Fruit fly (Drosophila melanogaster) whole organism, embryonic: ENCODE results near the gene stnB.

ENCODE experiments used
- CG10979 ChIP-seq: fragments of 200-800 bp; sonication (Bioruptor generic); optimal IDR thresholded peaks from 2 replicates; lab custom pipeline; 2018; ENCODE audit warnings: missing biosample characterization, mild to moderate bottlenecking, missing genetic modification characterization, moderate library complexity
- CG11695 ChIP-seq: fragments of 200-800 bp; sonication (Bioruptor generic); IDR thresholded peaks from 3 replicates; pipeline ENCODE4 v1.3.6; 2022; ENCODE audit warnings: missing biosample characterization, missing genetic modification characterization
- CG12071 ChIP-seq: fragments of 200-800 bp; sonication (Bioruptor generic); optimal IDR thresholded peaks from 3 replicates; lab custom pipeline; 2018; ENCODE audit warnings: missing biosample characterization, mild to moderate bottlenecking, missing genetic modification characterization
- CG14014 ChIP-seq: fragments of 200-800 bp; sonication (Bioruptor generic); IDR thresholded peaks from 2 replicates; pipeline ENCODE4 v1.3.6; 2022; ENCODE audit warnings: missing biosample characterization, missing genetic modification characterization
- CG14667 ChIP-seq: fragments of 200-800 bp; sonication (Bioruptor generic); IDR thresholded peaks from 2 replicates; pipeline ENCODE4 v1.3.6; 2022; ENCODE audit warnings: missing biosample characterization, missing genetic modification characterization
- CG14860 ChIP-seq: fragments of 200-800 bp; sonication (Bioruptor generic); IDR thresholded peaks from 3 replicates; pipeline ENCODE4 v1.3.6; 2022; ENCODE audit warnings: missing biosample characterization, missing genetic modification characterization; ENCODE audit not compliant: partially characterized antibody
- CG15514 ChIP-seq: fragments of 200-800 bp; sonication (Bioruptor generic); optimal IDR thresholded peaks from 3 replicates; lab custom pipeline; 2017; ENCODE audit warnings: missing biosample characterization, missing genetic modification characterization, mild to moderate bottlenecking, moderate library complexity, missing genetic modification reagents
- CG1647 ChIP-seq: fragments of 200-800 bp; sonication (Bioruptor generic); optimal IDR thresholded peaks from 3 replicates; lab custom pipeline; 2016; ENCODE audit warnings: missing biosample characterization, missing genetic modification characterization
- CG16779 ChIP-seq: fragments of 200-800 bp; sonication (Bioruptor generic); IDR thresholded peaks from 2 replicates; pipeline ENCODE4 v1.3.6; 2022; ENCODE audit warnings: missing biosample characterization, missing genetic modification characterization
- CG30403 ChIP-seq: fragments of 200-800 bp; sonication (Bioruptor generic); optimal IDR thresholded peaks from 3 replicates; lab custom pipeline; 2016; ENCODE audit warnings: missing biosample characterization, missing genetic modification characterization
- CG32532 ChIP-seq: fragments of 200-800 bp; sonication (Bioruptor generic); IDR thresholded peaks from 2 replicates; pipeline ENCODE4 v1.3.6; 2022; ENCODE audit warnings: missing biosample characterization, missing genetic modification characterization
- CG4707 ChIP-seq: fragments of 200-800 bp; sonication (Bioruptor generic); optimal IDR thresholded peaks from 2 replicates; lab custom pipeline; 2018; ENCODE audit warnings: missing biosample characterization, mild to moderate bottlenecking, missing genetic modification characterization, moderate library complexity
- CG4854 ChIP-seq: fragments of 200-800 bp; sonication (Bioruptor generic); optimal IDR thresholded peaks from 2 replicates; lab custom pipeline; 2016; ENCODE audit warnings: missing biosample characterization, missing genetic modification characterization, inconsistent platforms
- CG7839 ChIP-seq: fragments of 200-800 bp; sonication (Bioruptor generic); optimal IDR thresholded peaks from 3 replicates; lab custom pipeline; 2018; ENCODE audit warnings: missing biosample characterization, mild to moderate bottlenecking, missing genetic modification characterization, moderate library complexity
- CG7928 ChIP-seq: fragments of 200-800 bp; sonication (Bioruptor generic); optimal IDR thresholded peaks from 2 replicates; lab custom pipeline; 2017; ENCODE audit warnings: missing biosample characterization, mild to moderate bottlenecking, missing genetic modification characterization
- CG8290 ChIP-seq, 3 experiments: fragments of 200-800 bp; sonication (Bioruptor generic); optimal IDR thresholded peaks; 2 replicates each; lab custom pipeline; 2016 to 2019; ENCODE audit warnings: missing biosample characterization in 3 of 3, missing genetic modification characterization in 3 of 3, mild to moderate bottlenecking in 2 of 3, moderate library complexity in 1 of 3
- CG9215 ChIP-seq: fragments of 200-800 bp; sonication (Bioruptor generic); IDR thresholded peaks from 2 replicates; pipeline ENCODE4 v1.3.6; 2022; ENCODE audit warnings: missing biosample characterization, missing genetic modification characterization
- CG9817 ChIP-seq: fragments of 200-800 bp; sonication (Bioruptor generic); optimal IDR thresholded peaks from 2 replicates; lab custom pipeline; 2018; ENCODE audit warnings: missing biosample characterization, mild to moderate bottlenecking, missing genetic modification characterization, moderate library complexity
- Camta ChIP-seq: fragments of 200-800 bp; sonication (Bioruptor generic); optimal IDR thresholded peaks from 2 replicates; lab custom pipeline; 2016; ENCODE audit warnings: missing biosample characterization, missing genetic modification characterization
- Drgx ChIP-seq: fragments of 200-800 bp; sonication (Bioruptor generic); IDR thresholded peaks from 2 replicates; pipeline ENCODE4 v1.3.6; 2022; ENCODE audit warnings: missing biosample characterization, missing genetic modification characterization
- Ets65A ChIP-seq: fragments of 200-800 bp; sonication (Bioruptor generic); peaks from one replicate; lab custom pipeline; 2016; ENCODE audit warnings: missing biosample characterization, missing genetic modification characterization
- Gug ChIP-seq: fragments of 200-800 bp; sonication (Bioruptor generic); IDR thresholded peaks from 4 replicates; pipeline ENCODE4 v1.3.6; 2022; ENCODE audit warnings: missing biosample characterization, missing genetic modification characterization
- HLHmδ ChIP-seq: fragments of 200-800 bp; sonication (Bioruptor generic); optimal IDR thresholded peaks from 2 replicates; lab custom pipeline; 2018; ENCODE audit warnings: missing biosample characterization, mild to moderate bottlenecking, missing genetic modification characterization, moderate library complexity
- Hr39 ChIP-seq: fragments of >200 bp; optimal IDR thresholded peaks from 2 replicates; lab custom pipeline; 2017
- MTF-1 ChIP-seq: fragments of 200-800 bp; sonication (Bioruptor generic); optimal IDR thresholded peaks from 2 replicates; lab custom pipeline; 2018; ENCODE audit warnings: missing biosample characterization, mild to moderate bottlenecking, missing genetic modification characterization, borderline replicate concordance
- Poxn ChIP-seq: fragments of 200-800 bp; sonication (Bioruptor generic); IDR thresholded peaks from 2 replicates; pipeline ENCODE4 v1.3.6; 2022; ENCODE audit warnings: missing biosample characterization, missing genetic modification characterization
- Rx ChIP-seq: fragments of 200-800 bp; sonication (Bioruptor generic); IDR thresholded peaks from 2 replicates; pipeline ENCODE4 v1.3.6; 2022; ENCODE audit warnings: missing biosample characterization, missing genetic modification characterization
- Sry-β ChIP-seq: fragments of 200-800 bp; sonication (Bioruptor generic); optimal IDR thresholded peaks from 2 replicates; lab custom pipeline; 2018; ENCODE audit warnings: missing biosample characterization, mild to moderate bottlenecking, missing genetic modification characterization, moderate library complexity
- al ChIP-seq: fragments of 200-800 bp; sonication (Bioruptor generic); IDR thresholded peaks from 2 replicates; pipeline ENCODE4 v1.3.6; 2022; ENCODE audit warnings: missing biosample characterization, missing genetic modification characterization
- bbx ChIP-seq: fragments of 200-800 bp; sonication (Bioruptor generic); IDR thresholded peaks from 2 replicates; pipeline ENCODE4 v1.3.6; 2022; ENCODE audit warnings: missing biosample characterization, missing genetic modification characterization; ENCODE audit not compliant: partially characterized antibody
- ci ChIP-seq: fragments of 200-800 bp; sonication (Bioruptor generic); IDR thresholded peaks from 3 replicates; pipeline ENCODE4 v1.3.6; 2022; ENCODE audit warnings: missing biosample characterization, missing genetic modification characterization
- en ChIP-seq: fragments of 200-800 bp; sonication (Bioruptor generic); optimal IDR thresholded peaks from 2 replicates; lab custom pipeline; 2016; ENCODE audit warnings: missing biosample characterization, missing genetic modification characterization
- ewg ChIP-seq: fragments of 200-800 bp; sonication (Bioruptor generic); optimal IDR thresholded peaks from 3 replicates; lab custom pipeline; 2017; ENCODE audit warnings: mild to moderate bottlenecking, missing biosample characterization, missing genetic modification reagents, missing genetic modification characterization
- eyg ChIP-seq: fragments of 200-800 bp; sonication (Bioruptor generic); optimal IDR thresholded peaks from 3 replicates; lab custom pipeline; 2016; ENCODE audit warnings: missing biosample characterization, missing genetic modification characterization
- gcm2 ChIP-seq: fragments of 200-800 bp; sonication (Bioruptor generic); optimal IDR thresholded peaks from 2 replicates; lab custom pipeline; 2016; ENCODE audit warnings: missing biosample characterization, missing genetic modification characterization
- grn ChIP-seq: fragments of 200-800 bp; sonication (Bioruptor generic); optimal IDR thresholded peaks from 3 replicates; lab custom pipeline; 2017; ENCODE audit warnings: missing biosample characterization, missing genetic modification characterization
- p53 ChIP-seq: fragments of 200-800 bp; sonication (Bioruptor generic); optimal IDR thresholded peaks from 2 replicates; lab custom pipeline; 2016; ENCODE audit warnings: missing biosample characterization, missing genetic modification characterization
- pita ChIP-seq: fragments of 200-800 bp; sonication (Bioruptor generic); optimal IDR thresholded peaks from 2 replicates; lab custom pipeline; 2017; ENCODE audit warnings: missing biosample characterization, mild to moderate bottlenecking, missing genetic modification characterization
- sisA ChIP-seq: fragments of 200-800 bp; sonication (Bioruptor generic); IDR thresholded peaks from 2 replicates; pipeline ENCODE4 v1.3.6; 2022; ENCODE audit warnings: missing biosample characterization, missing genetic modification characterization
- stwl ChIP-seq: fragments of 200-800 bp; sonication (Bioruptor generic); optimal IDR thresholded peaks from 3 replicates; lab custom pipeline; 2018; ENCODE audit warnings: missing biosample characterization, mild to moderate bottlenecking, missing genetic modification characterization, moderate library complexity
- tin ChIP-seq: fragments of 200-800 bp; sonication (Bioruptor generic); optimal IDR thresholded peaks from 3 replicates; lab custom pipeline; 2016; ENCODE audit warnings: missing biosample characterization, missing genetic modification characterization
- vnd ChIP-seq: fragments of 200-800 bp; sonication (Bioruptor generic); IDR thresholded peaks from 3 replicates; pipeline ENCODE4 v1.3.6; 2022; ENCODE audit warnings: missing biosample characterization, missing genetic modification characterization; ENCODE audit not compliant: partially characterized antibody

stnB gene

DNA sequence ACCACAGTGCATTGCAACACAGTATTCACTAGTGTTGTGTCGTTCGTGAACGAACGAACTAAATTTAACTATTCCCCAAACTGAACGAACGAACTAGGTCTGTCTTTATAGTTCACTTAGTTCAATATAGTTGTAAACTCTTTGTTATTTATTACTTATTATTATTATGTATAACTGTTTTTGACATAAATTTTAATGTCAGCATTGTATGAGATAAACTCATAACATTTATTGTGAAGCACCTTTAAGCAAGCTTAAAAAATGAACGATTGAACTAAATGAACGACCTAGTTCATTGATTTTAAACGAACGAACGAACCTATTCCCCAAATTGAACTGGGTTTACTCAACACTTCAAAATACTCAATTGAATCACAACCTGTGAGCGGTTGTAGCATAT is 2.5 kb upstream of the stnB start (continued):
- TF ChIP-seq CG8290 (GFP tag; optimal IDR thresholded peaks at IDR 0.05; lab: Kevin White, UChicago) = no peak
- TF ChIP-seq CG8290 (tag; optimal IDR thresholded peaks at IDR 0.05; lab: Kevin White, UChicago) = no peak
- no peak for TF ChIP-seq pita (GFP tag; lab: Kevin White, UChicago)
- TF ChIP-seq CG12071 (GFP tag; lab: Kevin White, UChicago) = no peak
- no peak for TF ChIP-seq p53 (GFP tag; lab: Kevin White, UChicago)
- TF ChIP-seq Drgx (GFP tag; lab: Robert Waterston, UW) = no peak
- TF ChIP-seq CG15514 (GFP tag; lab: Kevin White, UChicago) = peak; percentile 98
- TF ChIP-seq HLHmδ (GFP tag; lab: Kevin White, UChicago) = no peak
- no peak for TF ChIP-seq bbx (GFP tag; lab: Robert Waterston, UW)
- no peak for TF ChIP-seq CG14667 (GFP tag; lab: Robert Waterston, UW)
- no peak for TF ChIP-seq Rx (GFP tag; lab: Robert Waterston, UW)
- peak; percentile 65 for TF ChIP-seq Sry-β
- no peak for TF ChIP-seq vnd (GFP tag; lab: Robert Waterston, UW)

DNA sequence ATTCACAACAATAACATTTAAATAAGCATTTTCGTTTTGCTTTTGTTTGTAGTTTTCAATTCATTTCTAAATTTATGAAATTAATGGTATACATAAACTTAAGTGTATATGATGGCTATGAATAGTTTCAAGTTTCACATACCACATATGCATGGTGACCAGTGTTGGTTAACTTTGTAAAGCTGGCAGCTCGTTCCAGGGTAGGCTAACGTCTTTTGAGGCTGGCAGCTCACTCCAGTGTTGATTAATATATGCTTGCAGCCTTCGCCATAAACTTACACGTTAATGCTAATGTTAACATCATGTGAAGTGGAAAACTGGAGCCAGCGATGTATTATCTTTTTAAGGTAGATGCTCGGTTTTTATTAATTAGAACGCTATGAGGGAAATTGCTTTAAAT is 22.9 kb downstream of the stnB start:
- TF ChIP-seq CG9215 = no peak
- no peak for TF ChIP-seq CG9817 (tag; lab: Kevin White, UChicago)
- no peak for TF ChIP-seq Gug (GFP tag; lab: Robert Waterston, UW)
- TF ChIP-seq stwl (tag; lab: Kevin White, UChicago) = peak; percentile 94

DNA sequence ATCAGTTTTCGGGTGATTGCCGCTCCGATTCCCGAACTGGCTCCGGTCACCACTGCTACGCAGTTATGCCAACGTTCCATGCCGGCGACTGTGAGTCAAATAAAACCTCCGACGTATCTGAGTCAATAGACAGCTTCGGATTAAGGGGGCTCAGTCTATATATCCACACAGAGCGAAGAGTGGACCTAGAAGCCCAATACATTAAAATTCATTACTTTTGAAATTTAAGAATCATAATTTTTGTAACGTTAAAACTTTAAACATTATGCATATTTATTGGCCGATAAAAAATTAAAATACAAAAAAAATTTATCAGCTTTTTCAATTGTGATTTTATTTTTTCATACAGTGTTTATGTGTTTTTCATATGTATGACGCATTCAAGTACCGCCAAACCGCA is 42.2 kb downstream of the stnB start, which contains the start of gene CG40485:
CG40485 (minus strand) TSS at position 101 of the 400 bp plus-strand sequence.
- TF ChIP-seq CG4707 (GFP tag; lab: Kevin White, UChicago) = no peak
- TF ChIP-seq CG11695 (GFP tag; lab: Robert Waterston, UW) = no peak
- TF ChIP-seq sisA (GFP tag; lab: Robert Waterston, UW) = no peak
- TF ChIP-seq CG32532 (GFP tag; lab: Robert Waterston, UW) = no peak
- TF ChIP-seq CG4854 (GFP tag; lab: Kevin White, UChicago) = no peak

DNA sequence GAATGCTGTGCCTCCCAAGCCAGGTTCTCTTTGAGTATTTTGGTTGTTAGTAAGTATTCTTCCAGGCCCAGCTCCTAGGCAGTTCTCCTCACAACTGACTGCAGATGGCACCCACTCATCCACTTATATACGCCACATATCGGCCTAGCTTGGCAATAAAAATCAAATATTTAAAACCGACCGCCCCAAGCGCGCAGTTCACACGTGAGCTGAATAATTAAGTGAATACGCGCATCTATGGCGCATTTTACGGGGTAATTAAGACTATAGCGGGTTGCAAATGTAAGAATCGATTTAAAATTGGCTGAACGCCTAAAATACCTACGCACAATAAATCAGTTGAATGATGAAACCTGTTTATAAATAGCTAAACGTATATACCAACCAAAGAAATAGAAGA is 44.5 kb downstream of the stnB start, which contains the start of gene CG40486:
CG40486 (minus strand) TSS at position 101 of the 400 bp plus-strand sequence.
- TF ChIP-seq CG7839 (tag; lab: Kevin White, UChicago) (no peak), Hr39 (no peak), al (GFP tag; lab: Robert Waterston, UW) (no peak), tin (GFP tag; lab: Kevin White, UChicago) (no peak), Ets65A (GFP tag; lab: Kevin White, UChicago) (peak; percentile 11)

DNA sequence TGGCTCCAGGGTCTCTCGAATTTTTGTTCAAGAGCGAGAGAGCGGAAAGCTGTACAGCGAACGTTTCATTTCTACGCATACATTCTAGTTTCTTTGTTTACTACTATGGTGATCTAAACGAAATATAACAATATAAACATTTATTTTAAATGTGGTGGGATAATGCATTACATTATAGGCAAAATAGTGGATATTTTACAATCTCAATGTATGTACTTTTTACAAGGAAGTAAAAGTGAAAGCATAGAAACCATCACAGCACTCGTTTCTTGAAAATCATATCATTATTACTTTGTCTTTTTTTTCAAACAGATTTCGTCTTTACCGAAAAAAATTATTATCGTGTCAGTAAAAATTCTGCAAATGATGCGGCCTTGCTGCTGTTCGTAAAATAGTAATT is 59.4 kb downstream of the stnB start, which contains the start of gene Cnep1r1:
Cnep1r1 (plus strand) TSS at position 301 of the 400 bp plus-strand sequence.
- TF ChIP-seq Poxn (GFP tag; lab: Robert Waterston, UW) (no peak), eyg (GFP tag; lab: Kevin White, UChicago) (no peak), grn (no peak), CG14860 (GFP tag; lab: Robert Waterston, UW) (no peak), CG14014 (no peak), CG30403 (no peak), Camta (GFP tag; lab: Kevin White, UChicago) (no peak), CG7928 (GFP tag; lab: Kevin White, UChicago) (no peak), en (no peak), MTF-1 (GFP tag; lab: Kevin White, UChicago) (no peak), ci (GFP tag; lab: Robert Waterston, UW) (no peak), CG16779 (GFP tag; lab: Robert Waterston, UW) (no peak), CG10979 (tag; lab: Kevin White, UChicago) (no peak), CG1647 (GFP tag; lab: Kevin White, UChicago) (no peak), ewg (GFP tag; lab: Kevin White, UChicago) (no peak), gcm2 (no peak)
